Worm (Caenorhabditis elegans) whole organism, L3 larva: ENCODE measurements around the gene srv-28.

ENCODE experiments used
- ZK546.5 ChIP-seq: sonication (generic microtip); optimal IDR thresholded peaks from 2 replicates; lab custom pipeline; 2017; ENCODE audit warnings: missing biosample characterization, missing genetic modification characterization
- ceh-16 ChIP-seq: sonication (generic microtip); optimal IDR thresholded peaks from 2 replicates; lab custom pipeline; 2017; ENCODE audit warnings: missing biosample characterization, missing genetic modification characterization
- ceh-28 ChIP-seq: fragments of 150-350 bp; optimal IDR thresholded peaks from 2 replicates; lab custom pipeline; 2014; ENCODE audit warnings: missing biosample characterization, missing genetic modification reagents, missing genetic modification characterization
- ceh-9 ChIP-seq: sonication (generic microtip); optimal IDR thresholded peaks from 2 replicates; lab custom pipeline; 2018; ENCODE audit warnings: missing biosample characterization, missing genetic modification characterization
- daf-12 ChIP-seq: fragments of 150-350 bp; optimal IDR thresholded peaks from 2 replicates; lab custom pipeline; 2014; ENCODE audit warnings: missing biosample characterization, missing genetic modification reagents, missing genetic modification characterization
- egl-5 ChIP-seq: fragments of 150-350 bp; optimal IDR thresholded peaks from 2 replicates; lab custom pipeline; 2017; ENCODE audit warnings: missing biosample characterization, missing genetic modification reagents, missing genetic modification characterization, inconsistent platforms
- elt-2 ChIP-seq: sonication (generic microtip); optimal IDR thresholded peaks from 2 replicates; lab custom pipeline; 2016; ENCODE audit warnings: missing genetic modification reagents, mild to moderate bottlenecking, missing genetic modification characterization, missing compliant biosample characterization
- fos-1 ChIP-seq: fragments of 150-350 bp; optimal IDR thresholded peaks from 2 replicates; lab custom pipeline; 2014; ENCODE audit warnings: missing biosample characterization, missing genetic modification characterization
- mml-1 ChIP-seq: fragments of 150-350 bp; sonication (generic microtip); optimal IDR thresholded peaks from 3 replicates; lab custom pipeline; 2014; ENCODE audit warnings: missing biosample characterization, missing genetic modification characterization
- nhr-12 ChIP-seq: fragments of 150-350 bp; optimal IDR thresholded peaks from 2 replicates; lab custom pipeline; 2014; ENCODE audit warnings: missing biosample characterization, missing genetic modification characterization
- nhr-23 ChIP-seq: fragments of 150-350 bp; optimal IDR thresholded peaks from 2 replicates; lab custom pipeline; 2014; ENCODE audit warnings: missing biosample characterization, missing genetic modification reagents, missing genetic modification characterization
- nhr-237 ChIP-seq: fragments of 150-350 bp; optimal IDR thresholded peaks from 2 replicates; lab custom pipeline; 2014; ENCODE audit warnings: missing biosample characterization, missing genetic modification characterization
- nhr-25 ChIP-seq: sonication (generic microtip); optimal IDR thresholded peaks from 2 replicates; lab custom pipeline; 2017; ENCODE audit warnings: missing biosample characterization, missing genetic modification characterization
- nhr-67 ChIP-seq: fragments of 150-350 bp; optimal IDR thresholded peaks from 2 replicates; lab custom pipeline; 2014; ENCODE audit warnings: missing biosample characterization, missing genetic modification characterization
- pha-4 ChIP-seq: fragments of 150-350 bp; optimal IDR thresholded peaks from 2 replicates; lab custom pipeline; 2014; ENCODE audit warnings: missing biosample characterization, missing genetic modification reagents, missing genetic modification characterization
- pqm-1 ChIP-seq: fragments of 150-350 bp; optimal IDR thresholded peaks from 2 replicates; lab custom pipeline; 2017; ENCODE audit warnings: missing biosample characterization, missing genetic modification characterization, inconsistent platforms
- sea-2 ChIP-seq: fragments of 150-350 bp; sonication (generic microtip); optimal IDR thresholded peaks from 4 replicates; lab custom pipeline; 2014; ENCODE audit warnings: missing biosample characterization, missing genetic modification reagents, missing genetic modification characterization
- snpc-4 ChIP-seq: fragments of 150-350 bp; optimal IDR thresholded peaks from 2 replicates; lab custom pipeline; 2014; ENCODE audit warnings: missing biosample characterization, missing genetic modification characterization
- tbx-2 ChIP-seq: sonication (generic microtip); optimal IDR thresholded peaks from 2 replicates; lab custom pipeline; 2016; ENCODE audit warnings: mild to moderate bottlenecking, missing genetic modification characterization, missing compliant biosample characterization
- unc-39 ChIP-seq: sonication (generic microtip); optimal IDR thresholded peaks from 4 replicates; lab custom pipeline; 2017; ENCODE audit warnings: missing biosample characterization, missing genetic modification characterization
- unc-62 ChIP-seq: fragments of 150-350 bp; sonication (generic microtip); optimal IDR thresholded peaks from 4 replicates; lab custom pipeline; 2014; ENCODE audit warnings: missing biosample characterization, missing genetic modification reagents, missing genetic modification characterization
- zag-1 ChIP-seq: fragments of 150-350 bp; optimal IDR thresholded peaks from 2 replicates; lab custom pipeline; 2014; ENCODE audit warnings: missing biosample characterization, missing genetic modification characterization

The srv-28 gene

ce11 chrIV:6219429-6219828 is 43.7 kb downstream of the srv-28 start, which contains the start of gene C49A9.4:
Gene C49A9.4, plus strand, starts transcription at chrIV:6219693.
- TF ChIP-seq elt-2 (peak; percentile 73), pha-4 (no peak), nhr-23 (tag; lab: Kevin White, UChicago) (no peak), pqm-1 (tag; lab: Kevin White, UChicago) (peak; percentile 39)

ce11 chrIV:6217503-6217902 is 45.6 kb downstream of the srv-28 start:
- TF ChIP-seq nhr-237 (tag; lab: Kevin White, UChicago) (no peak), ZK546.5 (tag; lab: Kevin White, UChicago) (no peak), daf-12 (tag; lab: Kevin White, UChicago) (no peak), nhr-25 (tag; lab: Kevin White, UChicago) (no peak), nhr-12 (tag; lab: Kevin White, UChicago) (no peak), fos-1 (tag; lab: Kevin White, UChicago) (no peak), snpc-4 (tag; lab: Kevin White, UChicago) (no peak)

- TF ChIP-seq ceh-9 (no peak), unc-62 (GFP tag; lab: Kevin White, UChicago) (no peak), nhr-67 (tag; lab: Kevin White, UChicago) (no peak), pqm-1 (tag; lab: Kevin White, UChicago) (peak; percentile 58), zag-1 (tag; lab: Kevin White, UChicago) (no peak), nhr-23 (tag; lab: Kevin White, UChicago) (no peak), sea-2 (GFP tag; lab: Kevin White, UChicago) (no peak), ceh-28 (tag; lab: Kevin White, UChicago) (no peak), pha-4 (peak; percentile 45), tbx-2 (tag; lab: Kevin White, UChicago) (no peak), unc-39 (no peak), elt-2 (peak; percentile 56), egl-5 (no peak), ceh-16 (no peak)
Observed at ce11 chrIV:6217066-6217465, 46.1 kb downstream of the srv-28 start, which contains the start of gene C49A9.9. Gene C49A9.9, plus strand, starts transcription at chrIV:6217372.

- no peak for TF ChIP-seq mml-1 (tag; lab: Kevin White, UChicago)
- peak; percentile 37 for TF ChIP-seq elt-2
- TF ChIP-seq, all 47 proteins: peak for 1
Observed at ce11 chrIV:6213403-6213802, 49.7 kb downstream of the srv-28 start, which contains the start of gene C49A9.5. Gene C49A9.5, plus strand, starts transcription at chrIV:6213673.
